Fruit fly (Drosophila melanogaster) whole organism, embryonic: Measurements from ENCODE around the gene CG45081.

Experiments used
- Atf6 ChIP-seq: fragments of 200-800 bp; sonication (Bioruptor generic); IDR thresholded peaks from 2 replicates; pipeline ENCODE4 v1.3.6; 2022; ENCODE audit warnings: missing biosample characterization, missing genetic modification characterization
- B-H2 ChIP-seq: fragments of 200-800 bp; sonication (Bioruptor generic); optimal IDR thresholded peaks from 2 replicates; lab custom pipeline; 2018; ENCODE audit warnings: missing biosample characterization, mild to moderate bottlenecking, missing genetic modification characterization
- BEAF-32 ChIP-seq: fragments of 200-800 bp; sonication (Bioruptor generic); optimal IDR thresholded peaks from 3 replicates; lab custom pipeline; 2017; ENCODE audit warnings: missing biosample characterization, missing genetic modification characterization, mild to moderate bottlenecking, moderate library complexity, missing genetic modification reagents
- Bteb2 ChIP-seq: fragments of 200-800 bp; sonication (Bioruptor generic); optimal IDR thresholded peaks from 2 replicates; lab custom pipeline; 2016; ENCODE audit warnings: missing biosample characterization, missing genetic modification characterization
- CG10209 ChIP-seq: fragments of 200-800 bp; sonication (Bioruptor generic); optimal IDR thresholded peaks from 3 replicates; lab custom pipeline; 2017; ENCODE audit warnings: missing biosample characterization, mild to moderate bottlenecking, missing genetic modification characterization, missing genetic modification reagents
- CG13123 ChIP-seq: fragments of 200-800 bp; sonication (Bioruptor generic); optimal IDR thresholded peaks from 2 replicates; lab custom pipeline; 2016; ENCODE audit warnings: missing biosample characterization, missing genetic modification characterization
- CG13296 ChIP-seq: fragments of 200-800 bp; sonication (Bioruptor generic); optimal IDR thresholded peaks from 3 replicates; lab custom pipeline; 2018; ENCODE audit warnings: missing biosample characterization, mild to moderate bottlenecking, missing genetic modification characterization
- CG13894 ChIP-seq: fragments of 200-800 bp; sonication (Bioruptor generic); optimal IDR thresholded peaks from 3 replicates; lab custom pipeline; 2018; ENCODE audit warnings: missing biosample characterization, mild to moderate bottlenecking, missing genetic modification characterization, moderate library complexity
- CG18011 ChIP-seq: fragments of 200-800 bp; sonication (Bioruptor generic); optimal IDR thresholded peaks from 2 replicates; lab custom pipeline; 2017; ENCODE audit warnings: missing biosample characterization, missing genetic modification characterization, mild to moderate bottlenecking, moderate library complexity, missing genotype
- CG2678 ChIP-seq: fragments of 200-800 bp; sonication (Bioruptor generic); optimal IDR thresholded peaks from 3 replicates; lab custom pipeline; 2019; ENCODE audit warnings: missing biosample characterization, mild to moderate bottlenecking, missing genetic modification characterization, moderate library complexity
- CG30403 ChIP-seq: fragments of 200-800 bp; sonication (Bioruptor generic); optimal IDR thresholded peaks from 3 replicates; lab custom pipeline; 2016; ENCODE audit warnings: missing biosample characterization, missing genetic modification characterization
- CG3726 ChIP-seq: fragments of 200-800 bp; sonication (Bioruptor generic); IDR thresholded peaks from 3 replicates; pipeline ENCODE4, ENCODE4 v1.3.6; 2022; ENCODE audit warnings: missing biosample characterization, missing genetic modification characterization
- CG4282 ChIP-seq: fragments of 200-800 bp; sonication (Bioruptor generic); optimal IDR thresholded peaks from 2 replicates; lab custom pipeline; 2016; ENCODE audit warnings: missing biosample characterization, missing genetic modification characterization
- CG4617 ChIP-seq: fragments of 200-800 bp; sonication (Bioruptor generic); optimal IDR thresholded peaks from 3 replicates; lab custom pipeline; 2016; ENCODE audit warnings: missing biosample characterization, missing genetic modification characterization, borderline replicate concordance
- CG6272 ChIP-seq: fragments of 200-800 bp; sonication (Bioruptor generic); IDR thresholded peaks from 2 replicates; pipeline ENCODE4 v1.3.6; 2022; ENCODE audit warnings: missing biosample characterization, missing genetic modification characterization
- CG6654 ChIP-seq: fragments of 200-800 bp; sonication (Bioruptor generic); optimal IDR thresholded peaks from 2 replicates; lab custom pipeline; 2017; ENCODE audit warnings: missing biosample characterization, mild to moderate bottlenecking, missing genetic modification characterization
- CG7556 ChIP-seq: fragments of 200-800 bp; sonication (Bioruptor generic); optimal IDR thresholded peaks from 2 replicates; lab custom pipeline; 2017; ENCODE audit warnings: missing biosample characterization, mild to moderate bottlenecking, missing genetic modification characterization
- CG8290 ChIP-seq, 3 experiments: fragments of 200-800 bp; sonication (Bioruptor generic); optimal IDR thresholded peaks; 2 replicates each; lab custom pipeline; 2016 to 2019; ENCODE audit warnings: missing biosample characterization in 3 of 3, missing genetic modification characterization in 3 of 3, mild to moderate bottlenecking in 2 of 3, moderate library complexity in 1 of 3
- CG9215 ChIP-seq: fragments of 200-800 bp; sonication (Bioruptor generic); IDR thresholded peaks from 2 replicates; pipeline ENCODE4 v1.3.6; 2022; ENCODE audit warnings: missing biosample characterization, missing genetic modification characterization
- CoRest ChIP-seq: fragments of 200-800 bp; sonication (Bioruptor generic); optimal IDR thresholded peaks from 3 replicates; lab custom pipeline; 2018; ENCODE audit warnings: missing biosample characterization, mild to moderate bottlenecking, missing genetic modification characterization, moderate library complexity
- D ChIP-seq, 2 experiments: fragments of 200-800 bp in 1 of 2; fragments of >200 bp in 1 of 2; sonication (Bioruptor generic) in 1 of 2; optimal IDR thresholded peaks; 2 replicates in 1 of 2; 3 replicates in 1 of 2; lab custom pipeline; 2017; ENCODE audit warnings: mild to moderate bottlenecking in 1 of 2, missing biosample characterization in 1 of 2, missing genetic modification characterization in 1 of 2, missing genetic modification reagents in 1 of 2
- Dek ChIP-seq: fragments of 200-800 bp; sonication (Bioruptor generic); optimal IDR thresholded peaks from 3 replicates; lab custom pipeline; 2019; ENCODE audit warnings: missing biosample characterization, mild to moderate bottlenecking, missing genetic modification characterization, moderate library complexity
- Dref ChIP-seq: fragments of 200-800 bp; sonication (Bioruptor generic); IDR thresholded peaks from 2 replicates; pipeline ENCODE4 v1.3.6; 2022; ENCODE audit warnings: missing biosample characterization, missing genetic modification characterization
- HLH54F ChIP-seq: fragments of 200-800 bp; sonication (Bioruptor generic); optimal IDR thresholded peaks from 3 replicates; lab custom pipeline; 2016; ENCODE audit warnings: missing biosample characterization, missing genetic modification characterization
- HmgD ChIP-seq: fragments of 200-800 bp; sonication (Bioruptor generic); optimal IDR thresholded peaks from 3 replicates; lab custom pipeline; 2016; ENCODE audit warnings: missing biosample characterization, missing genetic modification characterization
- Hmx ChIP-seq: fragments of 200-800 bp; sonication (Bioruptor generic); optimal IDR thresholded peaks from 2 replicates; lab custom pipeline; 2016; ENCODE audit warnings: missing biosample characterization, missing genetic modification characterization
- Hr39 ChIP-seq: fragments of >200 bp; optimal IDR thresholded peaks from 2 replicates; lab custom pipeline; 2017
- Hr51 ChIP-seq, 2 experiments: fragments of 200-800 bp; sonication (Bioruptor generic); optimal IDR thresholded peaks; 2 replicates in 1 of 2; 3 replicates in 1 of 2; lab custom pipeline; 2016 to 2018; ENCODE audit warnings: missing biosample characterization in 2 of 2, missing genetic modification characterization in 2 of 2, mild to moderate bottlenecking in 1 of 2, moderate library complexity in 1 of 2
- Hr78 ChIP-seq, 2 experiments: fragments of 200-800 bp in 1 of 2; fragments of >200 bp in 1 of 2; sonication (Bioruptor generic) in 1 of 2; optimal IDR thresholded peaks; 2 replicates each; lab custom pipeline; 2017 to 2019; ENCODE audit warnings: missing biosample characterization in 2 of 2, missing genetic modification characterization in 2 of 2, mild to moderate bottlenecking in 1 of 2, moderate library complexity in 1 of 2
- Nf-YA ChIP-seq: fragments of 200-800 bp; sonication (Bioruptor generic); IDR thresholded peaks from 2 replicates; pipeline ENCODE4 v1.3.6; 2022; ENCODE audit warnings: missing biosample characterization, missing genetic modification characterization
- Oli ChIP-seq: fragments of 200-800 bp; sonication (Bioruptor generic); optimal IDR thresholded peaks from 2 replicates; lab custom pipeline; 2018; ENCODE audit warnings: missing biosample characterization, mild to moderate bottlenecking, missing genetic modification characterization, moderate library complexity
- Scr ChIP-seq: fragments of 200-800 bp; sonication (Bioruptor generic); IDR thresholded peaks from 2 replicates; pipeline ENCODE4 v1.3.6; 2022; ENCODE audit warnings: missing biosample characterization, missing genetic modification characterization; ENCODE audit not compliant: partially characterized antibody
- Sox102F ChIP-seq: fragments of 200-800 bp; sonication (Bioruptor generic); optimal IDR thresholded peaks from 2 replicates; lab custom pipeline; 2018; ENCODE audit warnings: missing biosample characterization, mild to moderate bottlenecking, missing genetic modification characterization, moderate library complexity
- Usf ChIP-seq: fragments of 200-800 bp; sonication (Bioruptor generic); optimal IDR thresholded peaks from 2 replicates; lab custom pipeline; 2017; ENCODE audit warnings: missing genotype, missing biosample characterization, missing genetic modification characterization
- amos ChIP-seq: fragments of 200-800 bp; sonication (Bioruptor generic); IDR thresholded peaks from 2 replicates; pipeline ENCODE4 v1.3.6; 2022; ENCODE audit warnings: missing biosample characterization, missing genetic modification characterization; ENCODE audit not compliant: partially characterized antibody
- ase ChIP-seq: fragments of 200-800 bp; sonication (Bioruptor generic); IDR thresholded peaks from 3 replicates; pipeline ENCODE4 v1.3.6; 2022; ENCODE audit warnings: missing biosample characterization, missing genetic modification characterization
- bab2 ChIP-seq: fragments of 200-800 bp; sonication (Bioruptor generic); optimal IDR thresholded peaks from 2 replicates; lab custom pipeline; 2016; ENCODE audit warnings: missing biosample characterization, missing genetic modification characterization
- danr ChIP-seq: fragments of 200-800 bp; sonication (Bioruptor generic); IDR thresholded peaks from 2 replicates; pipeline ENCODE4 v1.3.6; 2022; ENCODE audit warnings: missing biosample characterization, missing genetic modification characterization
- dm ChIP-seq: fragments of 200-800 bp; sonication (Bioruptor generic); optimal IDR thresholded peaks from 3 replicates; lab custom pipeline; 2016; ENCODE audit warnings: missing biosample characterization, missing genetic modification characterization
- gsb-n ChIP-seq: fragments of 200-800 bp; sonication (Bioruptor generic); optimal IDR thresholded peaks from 3 replicates; lab custom pipeline; 2018; ENCODE audit warnings: missing biosample characterization, mild to moderate bottlenecking, missing genetic modification characterization
- hth ChIP-seq: fragments of >200 bp; optimal IDR thresholded peaks from 2 replicates; lab custom pipeline; 2017; ENCODE audit warnings: inconsistent platforms
- pfk ChIP-seq: fragments of 200-800 bp; sonication (Bioruptor generic); optimal IDR thresholded peaks from 2 replicates; lab custom pipeline; 2018; ENCODE audit warnings: missing biosample characterization, mild to moderate bottlenecking, missing genetic modification characterization, moderate library complexity
- phol ChIP-seq: fragments of 200-800 bp; sonication (Bioruptor generic); optimal IDR thresholded peaks from 3 replicates; lab custom pipeline; 2018; ENCODE audit warnings: missing biosample characterization, mild to moderate bottlenecking, missing genetic modification characterization, moderate library complexity
- pita ChIP-seq: fragments of 200-800 bp; sonication (Bioruptor generic); optimal IDR thresholded peaks from 2 replicates; lab custom pipeline; 2017; ENCODE audit warnings: missing biosample characterization, mild to moderate bottlenecking, missing genetic modification characterization
- pros ChIP-seq: fragments of 200-800 bp; sonication (Bioruptor generic); optimal IDR thresholded peaks from 3 replicates; lab custom pipeline; 2019; ENCODE audit warnings: missing biosample characterization, mild to moderate bottlenecking, missing genetic modification characterization, moderate library complexity
- sqz ChIP-seq: fragments of 200-800 bp; sonication (Bioruptor generic); optimal IDR thresholded peaks from 3 replicates; lab custom pipeline; 2018; ENCODE audit warnings: missing biosample characterization, mild to moderate bottlenecking, missing genetic modification characterization
- trh ChIP-seq: fragments of 200-800 bp; sonication (Bioruptor generic); optimal IDR thresholded peaks from 2 replicates; lab custom pipeline; 2016; ENCODE audit warnings: missing biosample characterization, missing genetic modification characterization
- tup ChIP-seq: fragments of 200-800 bp; sonication (Bioruptor generic); optimal IDR thresholded peaks from 2 replicates; lab custom pipeline; 2016; ENCODE audit warnings: missing biosample characterization, mild to moderate bottlenecking, missing genetic modification characterization, moderate library complexity

Gene CG45081

DNA sequence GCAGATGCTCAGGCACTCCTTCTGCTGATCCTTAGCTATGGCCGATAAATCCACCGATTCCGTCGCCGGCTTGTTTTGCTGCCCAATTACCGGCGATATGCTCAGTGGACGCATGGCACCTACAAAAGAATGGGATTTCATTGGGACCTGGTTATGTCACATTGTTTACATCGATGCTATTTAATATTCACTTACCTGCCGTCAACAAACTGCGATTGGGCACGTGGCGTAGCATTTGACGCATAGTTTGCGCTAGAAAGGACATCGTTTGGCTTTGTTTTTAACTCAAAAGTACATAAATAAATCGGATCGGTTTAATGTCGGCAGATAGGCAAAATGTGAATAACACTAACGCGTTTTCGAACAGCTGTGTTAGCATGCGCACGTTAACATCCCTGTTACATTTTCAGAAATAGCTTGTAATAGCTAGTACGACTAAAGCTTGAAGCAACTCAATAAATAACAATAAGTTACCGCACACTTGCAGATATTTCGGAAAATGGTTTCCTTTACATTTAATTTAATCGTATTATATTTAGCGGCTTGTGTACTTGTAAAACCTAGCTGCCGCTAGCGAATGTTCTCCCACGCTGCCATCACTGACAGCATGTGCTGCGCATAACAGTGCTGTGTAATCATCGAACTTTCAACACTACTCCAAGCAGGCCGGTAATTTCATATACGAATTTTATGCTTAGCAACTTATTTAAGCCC lies 11.0 kb upstream of the CG45081 start, which contains the start of the genes mRpL21 and rept (continued):
- TF ChIP-seq Bteb2 (GFP tag; lab: Kevin White, UChicago) (peak; percentile 55), Atf6 (peak; percentile 51; the same call in 1 of the 2 replicates), CG18011 (GFP tag; lab: Kevin White, UChicago) (peak; percentile 37), Oli (tag; lab: Kevin White, UChicago) (peak; percentile 10), CG4617 (GFP tag; lab: Kevin White, UChicago) (peak; percentile 54), CG7556 (peak; percentile 38), CG9215 (GFP tag; lab: Robert Waterston, UW) (0 out of 2 replicates have a peak, but pooled peaks have one; percentile 13), D (optimal IDR thresholded peaks at IDR 0.05; lab: Kevin White, UChicago) (no peak), D (GFP tag; optimal IDR thresholded peaks at IDR 0.05; lab: Kevin White, UChicago) (peak; percentile 11), pros (no peak), BEAF-32 (GFP tag; lab: Kevin White, UChicago) (peak; percentile 45), Sox102F (peak; percentile 5), pita (GFP tag; lab: Kevin White, UChicago) (no peak), pfk (GFP tag; lab: Kevin White, UChicago) (no peak), HLH54F (GFP tag; lab: Kevin White, UChicago) (peak; percentile 71), CoRest (tag; lab: Kevin White, UChicago) (peak; percentile 57), CG3726 (GFP tag; lab: Robert Waterston, UW) (no peak), bab2 (GFP tag; lab: Kevin White, UChicago) (peak; percentile 56), Hr51 (GFP tag; optimal IDR thresholded peaks at IDR 0.05; lab: Kevin White, UChicago) (peak; percentile 29 to 70), gsb-n (tag; lab: Kevin White, UChicago) (no peak), Usf (GFP tag; lab: Kevin White, UChicago) (no peak), Hr39 (lab: Kevin White, UChicago) (no peak), CG13894 (peak; percentile 5), CG30403 (peak; percentile 79), HmgD (no peak), dm (peak; percentile 94), Dek (peak; percentile 11), hth (lab: Kevin White, UChicago) (no peak), CG2678 (tag; lab: Kevin White, UChicago) (peak; percentile 55), Hmx (GFP tag; lab: Kevin White, UChicago) (no peak), amos (GFP tag; lab: Robert Waterston, UW) (no peak), Hr78 (GFP tag; optimal IDR thresholded peaks at IDR 0.05; lab: Kevin White, UChicago) (no peak), B-H2 (GFP tag; lab: Kevin White, UChicago) (peak; percentile 54), phol (tag; lab: Kevin White, UChicago) (peak; percentile 57), CG6654 (GFP tag; lab: Kevin White, UChicago) (no peak), CG13296 (GFP tag; lab: Kevin White, UChicago) (peak; percentile 47), CG8290 (GFP tag; optimal IDR thresholded peaks at IDR 0.05; lab: Kevin White, UChicago) (peak; percentile 11), CG8290 (tag; optimal IDR thresholded peaks at IDR 0.05; lab: Kevin White, UChicago) (peak in 1 of 2 experiments; percentile 63), Dref (GFP tag; lab: Robert Waterston, UW) (no peak), sqz (GFP tag; lab: Kevin White, UChicago) (no peak), Nf-YA (GFP tag; lab: Robert Waterston, UW) (no peak), CG10209 (GFP tag; lab: Kevin White, UChicago) (peak; percentile 40), Scr (GFP tag; lab: Robert Waterston, UW) (no peak), CG13123 (GFP tag; lab: Kevin White, UChicago) (no peak), ase (no peak), danr (GFP tag; lab: Robert Waterston, UW) (no peak), CG4282 (peak; percentile 38), trh (GFP tag; lab: Kevin White, UChicago) (no peak), CG6272 (GFP tag; lab: Robert Waterston, UW) (peak; percentile 53; the same call in 1 of the 2 replicates), tup (peak; percentile 30)
